Worm (Caenorhabditis elegans): ENCODE measurements around the gene irld-52.

Gene irld-52

ce11 chrV:15732209-15732608 is 47.3 kb upstream of the irld-52 start, which contains the start of gene str-38 (continued):
- no peak for TF ChIP-seq ceh-91 (GFP tag; IDR thresholded peaks at IDR 0.05)
- TF ChIP-seq Y53G8AR.9 (GFP tag; conservative IDR thresholded peaks at IDR 0.05), result no peak
- no peak for TF ChIP-seq madf-6 (GFP tag; IDR thresholded peaks at IDR 0.05)

- TF ChIP-seq madf-10 (tag; optimal IDR thresholded peaks at IDR 0.05) (no peak), C06A6.2 (GFP tag; conservative IDR thresholded peaks at IDR 0.05) (no peak), snpc-1.3 (tag; optimal IDR thresholded peaks at IDR 0.05; ENCODE audit: insufficient read depth) (no peak), hmg-1.2 (GFP tag; IDR thresholded peaks at IDR 0.05) (no peak), dox-1 (GFP tag; IDR thresholded peaks at IDR 0.05) (no peak), zfh-2 (GFP tag; conservative IDR thresholded peaks at IDR 0.05) (peak; percentile 79)
Observed at ce11 chrV:15733020-15733419, 46.5 kb upstream of the irld-52 start.

ce11 chrV:15733568-15733967 is 45.9 kb upstream of the irld-52 start, which contains the start of gene T23D5.3:
Gene T23D5.3, minus strand, starts transcription at chrV:15733668.
- no peak for TF ChIP-seq F37B4.10 (GFP tag; IDR thresholded peaks at IDR 0.05)
- TF ChIP-seq K12H6.12 (tag; optimal IDR thresholded peaks at IDR 0.05), result no peak
- TF ChIP-seq somi-1 (GFP tag; optimal IDR thresholded peaks at IDR 0.05), result no peak
- TF ChIP-seq mel-28 (tag; optimal IDR thresholded peaks at IDR 0.05; ENCODE audit: borderline replicate concordance), result no peak
- no peak for TF ChIP-seq hmg-1.2 (GFP tag; IDR thresholded peaks at IDR 0.05)
- no peak for TF ChIP-seq madf-6 (GFP tag; IDR thresholded peaks at IDR 0.05)
- TF ChIP-seq repo-1 (tag; optimal IDR thresholded peaks at IDR 0.05), result no peak
- no peak for TF ChIP-seq F39B2.1 (GFP tag; IDR thresholded peaks at IDR 0.05)
- TF ChIP-seq lin-26 (GFP tag; IDR thresholded peaks at IDR 0.05), result no peak
- TF ChIP-seq F22D6.2 (tag; optimal IDR thresholded peaks at IDR 0.05), result no peak
- no peak for TF ChIP-seq F49E8.2 (tag; optimal IDR thresholded peaks at IDR 0.05; ENCODE audit: insufficient read depth)

ce11 chrV:15735720-15736119 is 43.8 kb upstream of the irld-52 start, which contains the start of gene str-27:
Gene str-27, minus strand, starts transcription at chrV:15735820.
- no peak for TF ChIP-seq nhr-179 (tag; optimal IDR thresholded peaks at IDR 0.05)
- TF ChIP-seq F57A8.1 (GFP tag; optimal IDR thresholded peaks at IDR 0.05), result no peak
- TF ChIP-seq dpl-1 (GFP tag; optimal IDR thresholded peaks at IDR 0.05), result no peak
- TF ChIP-seq mes-4 (tag; optimal IDR thresholded peaks at IDR 0.05), result no peak
- no peak for TF ChIP-seq unc-130 (GFP tag; optimal IDR thresholded peaks at IDR 0.05)
- no peak for TF ChIP-seq Y67H2A.10 (GFP tag; conservative IDR thresholded peaks at IDR 0.05)
- TF ChIP-seq madf-8 (GFP tag; conservative IDR thresholded peaks at IDR 0.05), result no peak
- no peak for TF ChIP-seq bed-1 (GFP tag; IDR thresholded peaks at IDR 0.05)
- no peak for TF ChIP-seq zfh-2 (GFP tag; conservative IDR thresholded peaks at IDR 0.05)
- no peak for TF ChIP-seq ZK185.1 (tag; optimal IDR thresholded peaks at IDR 0.05; ENCODE audit: poor library complexity, severe bottlenecking)
- no peak for TF ChIP-seq F55B11.4 (tag; optimal IDR thresholded peaks at IDR 0.05; ENCODE audit: borderline replicate concordance, insufficient read depth)
- TF ChIP-seq madf-10 (tag; optimal IDR thresholded peaks at IDR 0.05), result no peak
- no peak for TF ChIP-seq egrh-3 (GFP tag; IDR thresholded peaks at IDR 0.05)
- TF ChIP-seq ztf-18 (tag; optimal IDR thresholded peaks at IDR 0.05), result no peak
- no peak for TF ChIP-seq ztf-25 (GFP tag; IDR thresholded peaks at IDR 0.05)
- TF ChIP-seq C17E4.6 (GFP tag; IDR thresholded peaks at IDR 0.05), result no peak
- no peak for TF ChIP-seq D2030.7 (GFP tag; IDR thresholded peaks at IDR 0.05)
- no peak for TF ChIP-seq C06A6.2 (GFP tag; conservative IDR thresholded peaks at IDR 0.05)

- TF ChIP-seq hmg-1.2 (GFP tag; IDR thresholded peaks at IDR 0.05), result no peak
- no peak for TF ChIP-seq hlh-26 (GFP tag; conservative IDR thresholded peaks at IDR 0.05)
- TF ChIP-seq F57A8.1 (GFP tag; optimal IDR thresholded peaks at IDR 0.05), result no peak
Observed at ce11 chrV:15741851-15742250, 37.6 kb upstream of the irld-52 start, which contains the start of gene str-18. Gene str-18, minus strand, starts transcription at chrV:15741951.
